Worm (Caenorhabditis elegans) whole organism, L2 larva: ENCODE results near the gene K07F5.12.
A peak's percentile ranks its signal among the peaks of the same experiment; 100 is the strongest.

Experiments
- C34F6.9 ChIP-seq: fragments of 150-350 bp; optimal IDR thresholded peaks from 2 replicates; lab custom pipeline; 2014; ENCODE audit warnings: missing biosample characterization, missing genetic modification characterization
- F13H6.1 ChIP-seq: sonication (generic microtip); optimal IDR thresholded peaks from 2 replicates; lab custom pipeline; 2016; ENCODE audit warnings: missing genetic modification characterization, missing compliant biosample characterization
- R02D3.7 ChIP-seq: fragments of 150-350 bp; optimal IDR thresholded peaks from 2 replicates; lab custom pipeline; 2014; ENCODE audit warnings: missing biosample characterization, missing genetic modification characterization
- ZK546.5 ChIP-seq: sonication (generic microtip); optimal IDR thresholded peaks from 2 replicates; lab custom pipeline; 2017; ENCODE audit warnings: missing biosample characterization, missing genetic modification characterization
- ama-1 ChIP-seq: fragments of 150-350 bp; optimal IDR thresholded peaks from 2 replicates; lab custom pipeline; 2018; ENCODE audit warnings: inconsistent platforms
- ceh-16 ChIP-seq: fragments of 150-350 bp; optimal IDR thresholded peaks from 2 replicates; lab custom pipeline; 2014; ENCODE audit warnings: missing biosample characterization, missing genetic modification characterization
- ceh-82 ChIP-seq: fragments of 150-350 bp; optimal IDR thresholded peaks from 2 replicates; lab custom pipeline; 2014; ENCODE audit warnings: missing biosample characterization, missing genetic modification characterization
- dmd-4 ChIP-seq: sonication (generic microtip); optimal IDR thresholded peaks from 2 replicates; lab custom pipeline; 2017; ENCODE audit warnings: missing biosample characterization, missing genetic modification characterization
- egl-27 ChIP-seq: sonication (generic microtip); optimal IDR thresholded peaks from 3 replicates; lab custom pipeline; 2017; ENCODE audit warnings: missing biosample characterization, missing genetic modification reagents, missing genetic modification characterization
- elt-1 ChIP-seq: fragments of 150-350 bp; optimal IDR thresholded peaks from 2 replicates; lab custom pipeline; 2014; ENCODE audit warnings: missing biosample characterization, missing genetic modification characterization
- elt-3 ChIP-seq: sonication (generic microtip); optimal IDR thresholded peaks from 2 replicates; lab custom pipeline; 2017; ENCODE audit warnings: missing biosample characterization, missing genetic modification characterization
- fos-1 ChIP-seq: fragments of 150-350 bp; optimal IDR thresholded peaks from 2 replicates; lab custom pipeline; 2014; ENCODE audit warnings: missing biosample characterization, missing genetic modification characterization
- gmeb-1 ChIP-seq: fragments of 150-350 bp; optimal IDR thresholded peaks from 2 replicates; lab custom pipeline; 2014; ENCODE audit warnings: missing biosample characterization, missing genetic modification characterization
- lin-11 ChIP-seq: fragments of 150-350 bp; sonication (generic microtip); optimal IDR thresholded peaks from 2 replicates; lab custom pipeline; 2014; ENCODE audit warnings: missing biosample characterization, missing genetic modification characterization, inconsistent platforms, mixed read lengths
- mab-5 ChIP-seq: fragments of 150-350 bp; optimal IDR thresholded peaks from 2 replicates; lab custom pipeline; 2014; ENCODE audit warnings: missing biosample characterization, missing genetic modification characterization
- mbf-1 ChIP-seq: sonication (generic microtip); optimal IDR thresholded peaks from 2 replicates; lab custom pipeline; 2017; ENCODE audit warnings: missing biosample characterization, missing genetic modification characterization
- nhr-10 ChIP-seq: sonication (generic microtip); optimal IDR thresholded peaks from 2 replicates; lab custom pipeline; 2017; ENCODE audit warnings: missing biosample characterization, missing genetic modification characterization
- nhr-11 ChIP-seq: fragments of 150-350 bp; optimal IDR thresholded peaks from 2 replicates; lab custom pipeline; 2014; ENCODE audit warnings: missing biosample characterization, missing genetic modification characterization
- nhr-12 ChIP-seq: fragments of 150-350 bp; optimal IDR thresholded peaks from 2 replicates; lab custom pipeline; 2014; ENCODE audit warnings: missing biosample characterization, missing genetic modification characterization
- nhr-129 ChIP-seq: fragments of 150-350 bp; optimal IDR thresholded peaks from 2 replicates; lab custom pipeline; 2014; ENCODE audit warnings: missing biosample characterization, missing genetic modification characterization
- nhr-21 ChIP-seq: fragments of 150-350 bp; optimal IDR thresholded peaks from 2 replicates; lab custom pipeline; 2014; ENCODE audit warnings: missing biosample characterization, missing genetic modification characterization
- nhr-237 ChIP-seq: fragments of 150-350 bp; optimal IDR thresholded peaks from 2 replicates; lab custom pipeline; 2014; ENCODE audit warnings: missing biosample characterization, missing genetic modification characterization
- nhr-6 ChIP-seq: fragments of 150-350 bp; optimal IDR thresholded peaks from 2 replicates; lab custom pipeline; 2014; ENCODE audit warnings: missing biosample characterization, missing genetic modification characterization
- nhr-77 ChIP-seq: fragments of 150-350 bp; optimal IDR thresholded peaks from 2 replicates; lab custom pipeline; 2014; ENCODE audit warnings: missing biosample characterization, missing genetic modification characterization
- peb-1 ChIP-seq: fragments of 150-350 bp; optimal IDR thresholded peaks from 2 replicates; lab custom pipeline; 2014; ENCODE audit warnings: missing biosample characterization, missing genetic modification characterization
- sem-4 ChIP-seq: fragments of 150-350 bp; optimal IDR thresholded peaks from 2 replicates; lab custom pipeline; 2014; ENCODE audit warnings: missing biosample characterization, missing genetic modification reagents, missing genetic modification characterization
- skn-1 ChIP-seq: sonication (generic microtip); optimal IDR thresholded peaks from 2 replicates; lab custom pipeline; 2017; ENCODE audit warnings: missing biosample characterization, missing genetic modification characterization
- sma-3 ChIP-seq: sonication (generic microtip); optimal IDR thresholded peaks from 2 replicates; lab custom pipeline; 2016; ENCODE audit warnings: missing genetic modification reagents, missing genetic modification characterization, missing compliant biosample characterization
- sma-9 ChIP-seq, 2 experiments: fragments of 150-350 bp in 1 of 2; sonication (generic microtip) in 1 of 2; optimal IDR thresholded peaks; 2 replicates each; lab custom pipeline; 2014 to 2016; ENCODE audit warnings: missing genetic modification characterization in 2 of 2, mild to moderate bottlenecking in 1 of 2, missing biosample characterization in 1 of 2, missing compliant biosample characterization in 1 of 2, missing genetic modification reagents in 1 of 2, moderate library complexity in 1 of 2
- snpc-4 ChIP-seq: fragments of 150-350 bp; optimal IDR thresholded peaks from 2 replicates; lab custom pipeline; 2014; ENCODE audit warnings: missing biosample characterization, missing genetic modification characterization
- unc-55 ChIP-seq: fragments of 150-350 bp; sonication (generic microtip); optimal IDR thresholded peaks from 3 replicates; lab custom pipeline; 2014; ENCODE audit warnings: missing biosample characterization, missing genetic modification reagents, missing genetic modification characterization
- ztf-1 ChIP-seq: fragments of 200-800 bp; sonication (Bioruptor generic); conservative IDR thresholded peaks from 2 replicates; pipeline ENCODE4 v1.3.6; 2022; ENCODE audit warnings: missing genetic modification characterization, missing compliant biosample characterization
- ztf-11 ChIP-seq: sonication (generic microtip); optimal IDR thresholded peaks from 2 replicates; lab custom pipeline; 2017; ENCODE audit warnings: missing biosample characterization, missing genetic modification characterization

Gene K07F5.12

ce11 chrIV:9821621-9822020 is 34.2 kb upstream of the K07F5.12 start, which contains the start of gene col-123:
Gene col-123 (plus strand): TSS chrIV:9821921.
- TF ChIP-seq sma-3 (GFP tag; lab: Kevin White, UChicago) (no peak), nhr-129 (tag; lab: Kevin White, UChicago) (no peak), gmeb-1 (no peak), elt-3 (tag; lab: Kevin White, UChicago) (no peak)

ce11 chrIV:9822585-9822984 is 33.2 kb upstream of the K07F5.12 start:
- TF ChIP-seq F13H6.1 (tag; lab: Kevin White, UChicago) (no peak), nhr-21 (tag; lab: Kevin White, UChicago) (no peak), nhr-237 (tag; lab: Kevin White, UChicago) (no peak), sma-9 (GFP tag; optimal IDR thresholded peaks at IDR 0.05; lab: Kevin White, UChicago) (no peak), sma-9 (tag; optimal IDR thresholded peaks at IDR 0.05; lab: Kevin White, UChicago) (no peak), ceh-82 (tag; lab: Kevin White, UChicago) (no peak), elt-3 (tag; lab: Kevin White, UChicago) (no peak), nhr-11 (no peak), mbf-1 (tag; lab: Kevin White, UChicago) (no peak), skn-1 (tag; lab: Kevin White, UChicago) (no peak), elt-1 (tag; lab: Kevin White, UChicago) (no peak), nhr-10 (tag; lab: Kevin White, UChicago) (no peak), lin-11 (tag; lab: Kevin White, UChicago) (no peak), mab-5 (no peak), nhr-12 (tag; lab: Kevin White, UChicago) (no peak), dmd-4 (tag; lab: Kevin White, UChicago) (no peak), peb-1 (no peak), R02D3.7 (tag; lab: Kevin White, UChicago) (no peak), ztf-11 (tag; lab: Kevin White, UChicago) (no peak)

DNA sequence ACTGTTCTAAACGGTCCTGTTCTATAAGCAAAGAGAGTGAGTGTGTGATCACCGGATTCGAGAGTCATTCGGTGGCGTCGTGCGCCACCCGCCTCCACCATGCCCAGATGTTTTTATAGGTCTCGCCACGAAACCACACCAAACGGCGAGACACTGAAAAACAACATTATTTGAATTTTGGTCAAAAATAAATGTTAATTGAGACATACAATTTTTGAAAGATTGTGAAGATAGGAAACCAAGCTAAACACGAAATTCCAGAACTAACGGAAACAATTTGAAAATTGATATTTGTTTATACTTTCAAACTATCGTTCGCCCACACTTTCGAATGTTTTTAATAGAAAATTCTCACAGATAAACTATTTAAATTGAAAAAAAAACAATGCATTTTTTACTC is 31.3 kb upstream of the K07F5.12 start, which contains the start of gene catp-6:
Gene catp-6 (minus strand): TSS at position 101 of the 400 bp plus-strand sequence.
- TF ChIP-seq C34F6.9 (tag; lab: Kevin White, UChicago) (no peak), ztf-1 (no peak), ceh-82 (tag; lab: Kevin White, UChicago) (no peak), F13H6.1 (tag; lab: Kevin White, UChicago) (no peak), nhr-237 (tag; lab: Kevin White, UChicago) (no peak), ceh-16 (tag; lab: Kevin White, UChicago) (no peak), ZK546.5 (tag; lab: Kevin White, UChicago) (no peak), sma-3 (GFP tag; lab: Kevin White, UChicago) (no peak)

- TF ChIP-seq unc-55 (GFP tag; lab: Kevin White, UChicago) = no peak
- peak; percentile 50 for TF ChIP-seq C34F6.9 (tag; lab: Kevin White, UChicago)
- TF ChIP-seq ceh-16 (tag; lab: Kevin White, UChicago) = no peak
- TF ChIP-seq nhr-77 (tag; lab: Kevin White, UChicago) = no peak
- peak; percentile 30 for TF ChIP-seq nhr-129 (tag; lab: Kevin White, UChicago)
- TF ChIP-seq fos-1 = peak; percentile 44
Measured at ce11 chrIV:9825196-9825744, 30.5 kb upstream of the K07F5.12 start, which contains the start of gene mtr-4. Gene mtr-4 (plus strand): TSS chrIV:9825694.

- TF ChIP-seq ztf-1 = no peak
- no peak for TF ChIP-seq ceh-82 (tag; lab: Kevin White, UChicago)
- no peak for TF ChIP-seq nhr-21 (tag; lab: Kevin White, UChicago)
- TF ChIP-seq ama-1 (lab: Kevin White, UChicago) = no peak
- TF ChIP-seq lin-11 (tag; lab: Kevin White, UChicago) = no peak
- no peak for TF ChIP-seq unc-55 (GFP tag; lab: Kevin White, UChicago)
- TF ChIP-seq skn-1 (tag; lab: Kevin White, UChicago) = no peak
- no peak for TF ChIP-seq peb-1
- TF ChIP-seq nhr-129 (tag; lab: Kevin White, UChicago) = no peak
- TF ChIP-seq R02D3.7 (tag; lab: Kevin White, UChicago) = no peak
- TF ChIP-seq sem-4 (tag; lab: Kevin White, UChicago) = no peak
- TF ChIP-seq nhr-12 (tag; lab: Kevin White, UChicago) = no peak
Measured at ce11 chrIV:9832586-9832985, 23.2 kb upstream of the K07F5.12 start, which contains the start of gene kin-21. Gene kin-21 (plus strand): TSS chrIV:9832886.

ce11 chrIV:9833337-9833736 is 22.5 kb upstream of the K07F5.12 start:
- no peak for TF ChIP-seq egl-27 (tag; lab: Kevin White, UChicago)
- no peak for TF ChIP-seq nhr-11
- no peak for TF ChIP-seq ama-1 (lab: Kevin White, UChicago)
- no peak for TF ChIP-seq nhr-6 (tag; lab: Kevin White, UChicago)
- TF ChIP-seq ztf-11 (tag; lab: Kevin White, UChicago) = no peak
- no peak for TF ChIP-seq F13H6.1 (tag; lab: Kevin White, UChicago)
- no peak for TF ChIP-seq snpc-4 (tag; lab: Kevin White, UChicago)
